Worm (Caenorhabditis elegans): ENCODE measurements around the gene C32D5.12.

DNA sequence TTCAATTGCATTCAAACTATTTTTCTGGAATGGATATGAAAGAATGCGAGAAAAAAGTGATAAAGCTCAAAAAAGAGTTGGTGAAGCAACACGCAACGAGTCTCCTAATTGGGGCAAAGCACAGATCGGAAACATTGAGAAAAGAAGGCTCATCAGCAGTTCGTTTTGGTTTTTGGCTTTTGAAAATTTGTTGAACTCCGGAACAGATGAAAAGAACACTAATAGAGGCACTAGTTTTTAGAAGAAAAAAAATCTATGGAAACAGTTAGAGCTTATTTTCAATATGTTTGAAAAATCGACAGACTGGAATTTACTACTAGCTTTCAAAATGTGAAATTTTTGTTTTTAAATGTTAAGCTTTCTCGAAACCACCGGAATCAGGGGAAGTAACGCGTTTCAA is 46.9 kb downstream of the C32D5.12 start:
- no peak for TF ChIP-seq ztf-11 (tag; optimal IDR thresholded peaks at IDR 0.05)
- TF ChIP-seq unc-130 (tag; optimal IDR thresholded peaks at IDR 0.05): no peak
- no peak for TF ChIP-seq nhr-11 (tag; optimal IDR thresholded peaks at IDR 0.05)
- no peak for TF ChIP-seq unc-62 (GFP tag; optimal IDR thresholded peaks at IDR 0.05)
- TF ChIP-seq skn-1 (tag; optimal IDR thresholded peaks at IDR 0.05): no peak
- no peak for TF ChIP-seq unc-98 (GFP tag; IDR thresholded peaks at IDR 0.05)
- TF ChIP-seq lin-39 (tag; optimal IDR thresholded peaks at IDR 0.05): no peak

Data from whole organism, L1 larva.